Worm (Caenorhabditis elegans): ENCODE data around the gene K07F5.14.
A peak's percentile ranks its signal among the peaks of the same experiment; 100 is the strongest.

Gene K07F5.14

DNA sequence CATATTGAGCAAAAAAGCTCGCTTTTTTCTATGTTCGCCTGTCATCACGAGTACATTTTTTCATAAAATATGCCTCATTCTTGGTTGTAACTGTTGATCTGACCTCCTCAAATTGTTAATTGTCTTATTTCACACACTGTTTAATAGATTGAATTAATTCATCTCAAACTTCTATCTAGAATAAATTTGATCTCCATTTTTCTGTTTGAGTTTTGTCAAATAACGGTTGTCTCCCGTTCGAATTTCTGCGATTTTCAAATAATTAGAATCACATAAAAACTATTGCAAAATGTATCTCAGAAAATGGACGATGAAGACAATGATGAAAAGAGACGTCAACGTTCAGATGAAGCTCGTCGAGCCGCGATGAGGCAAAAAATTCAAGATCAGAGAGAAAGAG, at the start of gene K07F5.14:
K07F5.14 (plus strand) TSS at position 301 of the 400 bp plus-strand sequence.
- TF ChIP-seq sma-3 (GFP tag; optimal IDR thresholded peaks at IDR 0.05) (no peak), nhr-21 (tag; optimal IDR thresholded peaks at IDR 0.05) (no peak), lin-11 (tag; optimal IDR thresholded peaks at IDR 0.05) (no peak), nhr-25 (tag; optimal IDR thresholded peaks at IDR 0.05) (no peak), unc-55 (GFP tag; optimal IDR thresholded peaks at IDR 0.05) (no peak), R02D3.7 (tag; optimal IDR thresholded peaks at IDR 0.05) (no peak), mab-5 (tag; optimal IDR thresholded peaks at IDR 0.05) (no peak), ztf-4 (tag; optimal IDR thresholded peaks at IDR 0.05) (no peak)

- TF ChIP-seq nhr-77 (tag; optimal IDR thresholded peaks at IDR 0.05) (no peak), aly-2 (tag; optimal IDR thresholded peaks at IDR 0.05) (no peak)
Observed at ce11 chrIV:9815432-9815831, 46.6 kb upstream of the K07F5.14 start, which contains the start of gene egl-20. egl-20 (minus strand) TSS chrIV:9815532.

DNA sequence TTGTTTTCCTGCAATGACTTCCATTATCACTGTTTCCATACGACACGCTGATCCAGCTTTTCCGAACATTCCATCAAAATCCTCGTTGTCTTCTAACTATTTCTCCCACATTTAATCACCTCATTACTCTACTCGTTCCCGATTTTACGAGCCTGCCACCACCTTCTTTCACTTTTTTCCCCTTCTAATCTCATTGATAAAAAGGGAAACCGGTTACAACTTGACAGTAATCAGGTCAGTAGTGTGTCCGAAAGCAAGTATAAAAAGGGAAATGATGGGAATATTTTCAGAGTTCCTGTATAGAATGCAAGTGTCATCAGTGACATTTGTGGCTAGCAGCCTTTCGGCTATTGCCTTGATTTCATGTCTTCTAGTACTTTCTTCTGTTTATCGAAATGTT, 40.4 kb upstream of the K07F5.14 start, which contains the start of gene col-123:
col-123 (plus strand) TSS at position 301 of the 400 bp plus-strand sequence.
- no peak for TF ChIP-seq peb-1 (tag; optimal IDR thresholded peaks at IDR 0.05)
- no peak for TF ChIP-seq C34F6.9 (tag; optimal IDR thresholded peaks at IDR 0.05)
- TF ChIP-seq blmp-1 (tag; optimal IDR thresholded peaks at IDR 0.05; ENCODE audit: insufficient read depth), result no peak
- TF ChIP-seq lin-11 (tag; optimal IDR thresholded peaks at IDR 0.05), result no peak
- no peak for TF ChIP-seq nhr-25 (tag; optimal IDR thresholded peaks at IDR 0.05)
- TF ChIP-seq unc-39 (tag; optimal IDR thresholded peaks at IDR 0.05), result no peak
- no peak for TF ChIP-seq ama-1 (optimal IDR thresholded peaks at IDR 0.05)
- no peak for TF ChIP-seq mbf-1 (tag; optimal IDR thresholded peaks at IDR 0.05)
- TF ChIP-seq aly-2 (tag; optimal IDR thresholded peaks at IDR 0.05), result no peak
- no peak for TF ChIP-seq skn-1 (tag; optimal IDR thresholded peaks at IDR 0.05)
- no peak for TF ChIP-seq R02D3.7 (tag; optimal IDR thresholded peaks at IDR 0.05)
- TF ChIP-seq nhr-21 (tag; optimal IDR thresholded peaks at IDR 0.05), result no peak
- no peak for TF ChIP-seq ZK546.5 (tag; optimal IDR thresholded peaks at IDR 0.05)
- TF ChIP-seq nhr-12 (tag; optimal IDR thresholded peaks at IDR 0.05), result no peak
- no peak for TF ChIP-seq mdl-1 (tag; optimal IDR thresholded peaks at IDR 0.05)
- TF ChIP-seq ztf-11 (tag; optimal IDR thresholded peaks at IDR 0.05), result no peak
- TF ChIP-seq dmd-4 (tag; optimal IDR thresholded peaks at IDR 0.05), result no peak

- no peak for TF ChIP-seq alr-1 (tag; optimal IDR thresholded peaks at IDR 0.05)
- no peak for TF ChIP-seq mdl-1 (tag; optimal IDR thresholded peaks at IDR 0.05)
- TF ChIP-seq nhr-10 (tag; optimal IDR thresholded peaks at IDR 0.05), result no peak
- TF ChIP-seq egl-27 (tag; optimal IDR thresholded peaks at IDR 0.05), result no peak
- TF ChIP-seq F13H6.1 (tag; optimal IDR thresholded peaks at IDR 0.05), result no peak
- TF ChIP-seq C34F6.9 (tag; optimal IDR thresholded peaks at IDR 0.05), result no peak
- TF ChIP-seq lin-39 (tag; optimal IDR thresholded peaks at IDR 0.05), result no peak
- TF ChIP-seq ama-1 (optimal IDR thresholded peaks at IDR 0.05), result no peak
- no peak for TF ChIP-seq lin-11 (tag; optimal IDR thresholded peaks at IDR 0.05)
- TF ChIP-seq nhr-237 (tag; optimal IDR thresholded peaks at IDR 0.05), result no peak
Observed at ce11 chrIV:9822585-9822984, 39.4 kb upstream of the K07F5.14 start.

DNA sequence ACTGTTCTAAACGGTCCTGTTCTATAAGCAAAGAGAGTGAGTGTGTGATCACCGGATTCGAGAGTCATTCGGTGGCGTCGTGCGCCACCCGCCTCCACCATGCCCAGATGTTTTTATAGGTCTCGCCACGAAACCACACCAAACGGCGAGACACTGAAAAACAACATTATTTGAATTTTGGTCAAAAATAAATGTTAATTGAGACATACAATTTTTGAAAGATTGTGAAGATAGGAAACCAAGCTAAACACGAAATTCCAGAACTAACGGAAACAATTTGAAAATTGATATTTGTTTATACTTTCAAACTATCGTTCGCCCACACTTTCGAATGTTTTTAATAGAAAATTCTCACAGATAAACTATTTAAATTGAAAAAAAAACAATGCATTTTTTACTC, 37.5 kb upstream of the K07F5.14 start, which contains the start of gene catp-6:
catp-6 (minus strand) TSS at position 101 of the 400 bp plus-strand sequence.
- TF ChIP-seq sma-9 (GFP tag; optimal IDR thresholded peaks at IDR 0.05) (no peak), sma-9 (tag; optimal IDR thresholded peaks at IDR 0.05) (no peak), fos-1 (tag; optimal IDR thresholded peaks at IDR 0.05) (no peak), ztf-11 (tag; optimal IDR thresholded peaks at IDR 0.05) (no peak), unc-39 (tag; optimal IDR thresholded peaks at IDR 0.05) (no peak), gmeb-1 (tag; optimal IDR thresholded peaks at IDR 0.05) (no peak), crh-2 (tag; optimal IDR thresholded peaks at IDR 0.05) (no peak), nhr-12 (tag; optimal IDR thresholded peaks at IDR 0.05) (no peak), nhr-11 (tag; optimal IDR thresholded peaks at IDR 0.05) (no peak), ama-1 (optimal IDR thresholded peaks at IDR 0.05) (no peak)

- TF ChIP-seq nhr-129 (tag; optimal IDR thresholded peaks at IDR 0.05), result peak; percentile 30
- TF ChIP-seq mbf-1 (tag; optimal IDR thresholded peaks at IDR 0.05), result no peak
- no peak for TF ChIP-seq ceh-82 (tag; optimal IDR thresholded peaks at IDR 0.05)
- TF ChIP-seq aly-2 (tag; optimal IDR thresholded peaks at IDR 0.05), result no peak
- no peak for TF ChIP-seq dmd-4 (tag; optimal IDR thresholded peaks at IDR 0.05)
- TF ChIP-seq C34F6.9 (tag; optimal IDR thresholded peaks at IDR 0.05), result peak; percentile 50
- no peak for TF ChIP-seq elt-1 (tag; optimal IDR thresholded peaks at IDR 0.05)
- no peak for TF ChIP-seq ztf-1 (GFP tag; conservative IDR thresholded peaks at IDR 0.05)
- TF ChIP-seq fos-1 (tag; optimal IDR thresholded peaks at IDR 0.05), result peak; percentile 44
- no peak for TF ChIP-seq nhr-11 (tag; optimal IDR thresholded peaks at IDR 0.05)
- no peak for TF ChIP-seq lin-39 (tag; optimal IDR thresholded peaks at IDR 0.05)
- no peak for TF ChIP-seq nhr-237 (tag; optimal IDR thresholded peaks at IDR 0.05)
- no peak for TF ChIP-seq snpc-4 (tag; optimal IDR thresholded peaks at IDR 0.05)
- TF ChIP-seq nhr-12 (tag; optimal IDR thresholded peaks at IDR 0.05), result no peak
- no peak for TF ChIP-seq peb-1 (tag; optimal IDR thresholded peaks at IDR 0.05)
Observed at ce11 chrIV:9825196-9825744, 36.8 kb upstream of the K07F5.14 start, which contains the start of gene mtr-4. mtr-4 (plus strand) TSS chrIV:9825694.

All from whole organism, L2 larva.